Worm (Caenorhabditis elegans) whole organism, mixed stage, embryonic: Measurements from ENCODE around the gene mpk-1.

ENCODE experiments used
- M03D4.4 ChIP-seq: sonication (generic microtip); optimal IDR thresholded peaks from 2 replicates; lab custom pipeline; 2017; ENCODE audit warnings: mild to moderate bottlenecking, missing genetic modification characterization, missing compliant biosample characterization
- bed-3 ChIP-seq: fragments of 200-800 bp; sonication (Bioruptor generic); optimal IDR thresholded peaks from 3 replicates; lab custom pipeline; 2018; ENCODE audit warnings: mild to moderate bottlenecking, missing genetic modification characterization, moderate library complexity, missing compliant biosample characterization
- blmp-1 ChIP-seq: fragments of 150-350 bp; optimal IDR thresholded peaks from 2 replicates; lab custom pipeline; 2014; ENCODE audit warnings: missing biosample characterization, missing genetic modification characterization
- ceh-39 ChIP-seq: fragments of 150-350 bp; optimal IDR thresholded peaks from 2 replicates; lab custom pipeline; 2014; ENCODE audit warnings: missing biosample characterization, missing genetic modification characterization
- ceh-43 ChIP-seq: fragments of 200-800 bp; sonication (Bioruptor generic); optimal IDR thresholded peaks from 2 replicates; lab custom pipeline; 2018; ENCODE audit warnings: mild to moderate bottlenecking, missing genetic modification characterization, moderate library complexity, missing compliant biosample characterization
- ceh-83 ChIP-seq: fragments of 200-800 bp; sonication (Bioruptor generic); optimal IDR thresholded peaks from 2 replicates; lab custom pipeline; 2018; ENCODE audit warnings: mild to moderate bottlenecking, missing genetic modification characterization, missing compliant biosample characterization
- ces-1 ChIP-seq: fragments of 150-350 bp; optimal IDR thresholded peaks from 2 replicates; lab custom pipeline; 2014; ENCODE audit warnings: missing biosample characterization, missing genetic modification reagents, missing genetic modification characterization
- cnd-1 ChIP-seq: fragments of 200-800 bp; sonication (Bioruptor generic); optimal IDR thresholded peaks from 2 replicates; lab custom pipeline; 2018; ENCODE audit warnings: mild to moderate bottlenecking, missing genetic modification characterization, missing compliant biosample characterization
- drap-1 ChIP-seq: fragments of 200-800 bp; sonication (Bioruptor generic); optimal IDR thresholded peaks from 3 replicates; lab custom pipeline; 2018; ENCODE audit warnings: mild to moderate bottlenecking, missing genetic modification characterization, missing compliant biosample characterization
- elt-1 ChIP-seq: sonication (generic microtip); optimal IDR thresholded peaks from 2 replicates; lab custom pipeline; 2017; ENCODE audit warnings: missing genetic modification characterization, mild to moderate bottlenecking, missing compliant biosample characterization, antibody characterized with exemption, moderate library complexity, borderline replicate concordance; ENCODE audit not compliant: insufficient read depth
- flh-1 ChIP-seq: fragments of 200-800 bp; sonication (Bioruptor generic); optimal IDR thresholded peaks from 2 replicates; lab custom pipeline; 2018; ENCODE audit warnings: mild to moderate bottlenecking, missing genetic modification characterization, moderate library complexity, missing compliant biosample characterization
- ham-2 ChIP-seq: fragments of 200-800 bp; sonication (Bioruptor generic); optimal IDR thresholded peaks from 2 replicates; lab custom pipeline; 2018; ENCODE audit warnings: mild to moderate bottlenecking, missing genetic modification characterization, missing compliant biosample characterization
- hlh-1 ChIP-seq: fragments of 150-350 bp; optimal IDR thresholded peaks from 2 replicates; lab custom pipeline; 2014; ENCODE audit warnings: missing biosample characterization, missing genetic modification reagents, missing genetic modification characterization
- lin-13 ChIP-seq: fragments of 150-350 bp; optimal IDR thresholded peaks from 2 replicates; lab custom pipeline; 2014; ENCODE audit warnings: missing biosample characterization, missing genetic modification characterization
- lin-32 ChIP-seq: fragments of 200-800 bp; sonication (Bioruptor generic); optimal IDR thresholded peaks from 2 replicates; lab custom pipeline; 2018; ENCODE audit warnings: mild to moderate bottlenecking, missing genetic modification characterization, missing compliant biosample characterization
- lsy-2 ChIP-seq: fragments of 150-350 bp; optimal IDR thresholded peaks from 2 replicates; lab custom pipeline; 2014; ENCODE audit warnings: missing biosample characterization, missing genetic modification characterization
- mab-5 ChIP-seq: fragments of 150-350 bp; optimal IDR thresholded peaks from 2 replicates; lab custom pipeline; 2014; ENCODE audit warnings: missing biosample characterization, missing genetic modification characterization
- mep-1 ChIP-seq: fragments of 150-350 bp; optimal IDR thresholded peaks from 2 replicates; lab custom pipeline; 2017; ENCODE audit warnings: missing biosample characterization, missing genetic modification reagents, missing genetic modification characterization, inconsistent platforms
- mls-2 ChIP-seq: sonication (generic microtip); optimal IDR thresholded peaks from 2 replicates; lab custom pipeline; 2016; ENCODE audit warnings: mild to moderate bottlenecking, missing genetic modification characterization, moderate library complexity, missing compliant biosample characterization
- nhr-12 ChIP-seq: fragments of 150-350 bp; optimal IDR thresholded peaks from 2 replicates; lab custom pipeline; 2014; ENCODE audit warnings: missing biosample characterization, missing genetic modification characterization
- nhr-2 ChIP-seq: fragments of 150-350 bp; optimal IDR thresholded peaks from 2 replicates; lab custom pipeline; 2014; ENCODE audit warnings: missing biosample characterization, missing genetic modification characterization
- nhr-237 ChIP-seq: fragments of 150-350 bp; optimal IDR thresholded peaks from 2 replicates; lab custom pipeline; 2014; ENCODE audit warnings: missing biosample characterization, missing genetic modification characterization
- nhr-28 ChIP-seq: fragments of 150-350 bp; optimal IDR thresholded peaks from 2 replicates; lab custom pipeline; 2014; ENCODE audit warnings: missing biosample characterization, missing genetic modification characterization
- nhr-76 ChIP-seq: sonication (generic microtip); optimal IDR thresholded peaks from 2 replicates; lab custom pipeline; 2017; ENCODE audit warnings: missing biosample characterization, missing genetic modification characterization
- pha-4 ChIP-seq: fragments of 150-350 bp; optimal IDR thresholded peaks from 2 replicates; lab custom pipeline; 2018; ENCODE audit warnings: missing biosample characterization, missing genetic modification reagents, missing genetic modification characterization
- sem-2 ChIP-seq: fragments of 200-800 bp; sonication (Bioruptor generic); optimal IDR thresholded peaks from 2 replicates; lab custom pipeline; 2018; ENCODE audit warnings: mild to moderate bottlenecking, missing genetic modification characterization, missing compliant biosample characterization
- snpc-4 ChIP-seq: fragments of 150-350 bp; optimal IDR thresholded peaks from 2 replicates; lab custom pipeline; 2014; ENCODE audit warnings: missing biosample characterization, missing genetic modification characterization
- sptf-1 ChIP-seq: sonication (generic microtip); optimal IDR thresholded peaks from 2 replicates; lab custom pipeline; 2017; ENCODE audit warnings: mild to moderate bottlenecking, missing genetic modification characterization, moderate library complexity, missing compliant biosample characterization
- tbx-8 ChIP-seq: fragments of 200-800 bp; sonication (Bioruptor generic); optimal IDR thresholded peaks from 2 replicates; lab custom pipeline; 2018; ENCODE audit warnings: mild to moderate bottlenecking, missing genetic modification characterization, moderate library complexity, missing compliant biosample characterization
- unc-120 ChIP-seq: sonication (generic microtip); optimal IDR thresholded peaks from 2 replicates; lab custom pipeline; 2017; ENCODE audit warnings: missing genetic modification characterization, missing compliant biosample characterization; ENCODE audit not compliant: poor library complexity, severe bottlenecking
- unc-39 ChIP-seq: fragments of 150-350 bp; optimal IDR thresholded peaks from 2 replicates; lab custom pipeline; 2014; ENCODE audit warnings: missing biosample characterization, missing genetic modification characterization
- unc-62 ChIP-seq: fragments of 150-350 bp; optimal IDR thresholded peaks from 2 replicates; lab custom pipeline; 2014; ENCODE audit warnings: missing biosample characterization, missing genetic modification reagents, missing genetic modification characterization
- zip-8 ChIP-seq: fragments of 150-350 bp; optimal IDR thresholded peaks from 2 replicates; lab custom pipeline; 2014; ENCODE audit warnings: missing biosample characterization, missing genetic modification characterization
- ztf-11 ChIP-seq: fragments of 150-350 bp; optimal IDR thresholded peaks from 2 replicates; lab custom pipeline; 2014; ENCODE audit warnings: missing biosample characterization, missing genetic modification characterization

Gene mpk-1

DNA sequence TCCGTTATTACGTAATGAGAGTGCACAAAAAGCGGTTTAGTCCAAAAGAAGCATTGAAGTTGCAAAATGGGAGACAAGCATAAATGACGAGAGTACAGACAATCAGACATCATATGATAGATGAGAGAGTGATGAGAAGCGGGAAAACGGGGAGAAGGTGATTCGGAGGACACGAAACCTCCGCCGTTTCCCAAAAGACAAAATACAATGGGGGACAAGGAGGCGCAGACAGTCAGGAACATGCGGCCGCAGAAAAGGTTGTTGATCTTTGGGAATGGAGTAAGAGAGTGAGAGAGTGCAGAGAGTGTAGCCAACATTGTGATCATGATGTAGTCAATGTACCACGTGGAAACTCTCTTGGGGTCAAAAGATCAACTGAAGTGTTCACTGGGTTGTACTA lies 9.8 kb upstream of the mpk-1 start:
- TF ChIP-seq ztf-11 (tag; lab: Kevin White, UChicago), result peak; percentile 27
- TF ChIP-seq flh-1 (GFP tag; lab: Kevin White, UChicago), result no peak
- TF ChIP-seq nhr-28 (tag; lab: Kevin White, UChicago), result peak; percentile 76
- peak; percentile 92 for TF ChIP-seq pha-4 (tag; lab: Kevin White, UChicago)
- peak; percentile 59 for TF ChIP-seq zip-8 (tag; lab: Kevin White, UChicago)
- no peak for TF ChIP-seq mab-5 (tag; lab: Kevin White, UChicago)
- TF ChIP-seq unc-62 (GFP tag; lab: Kevin White, UChicago), result peak; percentile 84
- TF ChIP-seq mls-2 (tag; lab: Kevin White, UChicago), result peak; percentile 30
- peak; percentile 40 for TF ChIP-seq hlh-1 (tag; lab: Kevin White, UChicago)
- peak; percentile 25 for TF ChIP-seq lsy-2 (tag; lab: Kevin White, UChicago)
- no peak for TF ChIP-seq M03D4.4 (tag; lab: Kevin White, UChicago)
- peak; percentile 94 for TF ChIP-seq nhr-12
- TF ChIP-seq drap-1 (GFP tag; lab: Kevin White, UChicago), result peak; percentile 25
- no peak for TF ChIP-seq ceh-43 (GFP tag; lab: Kevin White, UChicago)
- peak; percentile 35 for TF ChIP-seq lin-13 (tag; lab: Kevin White, UChicago)
- TF ChIP-seq ces-1 (GFP tag; lab: Kevin White, UChicago), result peak; percentile 59
- TF ChIP-seq mep-1 (tag; lab: Kevin White, UChicago), result peak; percentile 57
- TF ChIP-seq ham-2 (GFP tag; lab: Kevin White, UChicago), result peak; percentile 77
- TF ChIP-seq unc-120 (tag; lab: Kevin White, UChicago), result peak; percentile 96
- peak; percentile 85 for TF ChIP-seq nhr-237 (tag; lab: Kevin White, UChicago)
- peak; percentile 37 for TF ChIP-seq sptf-1 (tag; lab: Kevin White, UChicago)
- no peak for TF ChIP-seq bed-3 (GFP tag; lab: Kevin White, UChicago)
- TF ChIP-seq elt-1 (tag; lab: Kevin White, UChicago), result peak; percentile 57

DNA sequence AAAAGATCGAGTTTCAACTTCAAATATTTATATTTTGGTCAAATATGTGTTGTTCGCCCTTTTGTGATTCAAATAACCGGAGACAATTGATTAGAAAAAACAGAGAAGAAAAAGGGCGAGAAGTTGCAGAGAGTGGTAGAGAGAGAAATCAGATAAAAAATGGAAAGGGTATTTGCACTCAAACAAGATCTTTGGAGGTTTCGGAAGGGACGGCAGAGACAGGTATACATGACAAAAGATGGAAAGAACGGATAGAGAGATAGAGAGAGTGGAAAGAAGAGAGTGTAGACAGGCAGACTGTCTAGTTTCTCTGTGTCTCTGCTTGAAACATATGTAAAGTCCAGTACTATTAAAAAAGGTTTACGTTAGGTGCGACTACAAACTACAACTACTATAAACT lies 8.3 kb upstream of the mpk-1 start:
- TF ChIP-seq unc-120 (tag; lab: Kevin White, UChicago), result no peak
- TF ChIP-seq nhr-237 (tag; lab: Kevin White, UChicago), result no peak
- TF ChIP-seq nhr-76 (tag; lab: Kevin White, UChicago), result no peak
- TF ChIP-seq lsy-2 (tag; lab: Kevin White, UChicago), result no peak
- no peak for TF ChIP-seq ceh-83 (GFP tag; lab: Kevin White, UChicago)
- TF ChIP-seq sem-2 (GFP tag; lab: Kevin White, UChicago), result no peak
- TF ChIP-seq zip-8 (tag; lab: Kevin White, UChicago), result no peak
- no peak for TF ChIP-seq snpc-4 (tag; lab: Kevin White, UChicago)
- TF ChIP-seq unc-62 (GFP tag; lab: Kevin White, UChicago), result peak; percentile 2
- peak; percentile 32 for TF ChIP-seq lin-13 (tag; lab: Kevin White, UChicago)
- no peak for TF ChIP-seq bed-3 (GFP tag; lab: Kevin White, UChicago)
- no peak for TF ChIP-seq cnd-1 (tag; lab: Kevin White, UChicago)
- TF ChIP-seq nhr-28 (tag; lab: Kevin White, UChicago), result no peak
- TF ChIP-seq tbx-8 (GFP tag; lab: Kevin White, UChicago), result no peak
- TF ChIP-seq pha-4 (tag; lab: Kevin White, UChicago), result no peak
- TF ChIP-seq nhr-2, result no peak
- TF ChIP-seq hlh-1 (tag; lab: Kevin White, UChicago), result no peak
- TF ChIP-seq ceh-39, result no peak
- no peak for TF ChIP-seq M03D4.4 (tag; lab: Kevin White, UChicago)
- no peak for TF ChIP-seq ham-2 (GFP tag; lab: Kevin White, UChicago)
- no peak for TF ChIP-seq lin-32 (GFP tag; lab: Kevin White, UChicago)
- no peak for TF ChIP-seq unc-39 (tag; lab: Kevin White, UChicago)
- peak; percentile 38 for TF ChIP-seq elt-1 (tag; lab: Kevin White, UChicago)
- peak; percentile 22 for TF ChIP-seq mep-1 (tag; lab: Kevin White, UChicago)
- TF ChIP-seq ces-1 (GFP tag; lab: Kevin White, UChicago), result no peak
- TF ChIP-seq ztf-11 (tag; lab: Kevin White, UChicago), result no peak
- no peak for TF ChIP-seq mab-5 (tag; lab: Kevin White, UChicago)
- TF ChIP-seq mls-2 (tag; lab: Kevin White, UChicago), result no peak
- TF ChIP-seq blmp-1 (tag; lab: Kevin White, UChicago), result no peak
- TF ChIP-seq, all 35 proteins: peak for 4
